Fruit fly (Drosophila melanogaster) whole organism, embryonic: ENCODE results near the gene Amun.

Source experiments
- Awh ChIP-seq: fragments of 200-800 bp; sonication (Bioruptor generic); IDR thresholded peaks from 2 replicates; pipeline ENCODE4, ENCODE4 v1.3.6; 2022; ENCODE audit warnings: missing biosample characterization, missing genetic modification characterization
- B-H1 ChIP-seq: fragments of 200-800 bp; sonication (Bioruptor generic); IDR thresholded peaks from 3 replicates; pipeline ENCODE4 v1.3.6; 2022; ENCODE audit warnings: missing biosample characterization, missing genetic modification characterization
- Bgb ChIP-seq: fragments of 200-800 bp; sonication (Bioruptor generic); IDR thresholded peaks from 2 replicates; pipeline ENCODE4 v1.3.6; 2022; ENCODE audit warnings: missing biosample characterization, missing genetic modification characterization; ENCODE audit not compliant: partially characterized antibody
- CG10543 ChIP-seq: fragments of 200-800 bp; sonication (Bioruptor generic); optimal IDR thresholded peaks from 3 replicates; lab custom pipeline; 2017; ENCODE audit warnings: missing biosample characterization, mild to moderate bottlenecking, missing genetic modification characterization, moderate library complexity
- CG12155 ChIP-seq: fragments of 200-800 bp; sonication (Bioruptor generic); optimal IDR thresholded peaks from 3 replicates; lab custom pipeline; 2016; ENCODE audit warnings: missing biosample characterization, missing genetic modification characterization
- CG12219 ChIP-seq: fragments of 200-800 bp; sonication (Bioruptor generic); optimal IDR thresholded peaks from 3 replicates; lab custom pipeline; 2018; ENCODE audit warnings: missing biosample characterization, mild to moderate bottlenecking, missing genetic modification characterization
- CG14014 ChIP-seq: fragments of 200-800 bp; sonication (Bioruptor generic); IDR thresholded peaks from 2 replicates; pipeline ENCODE4 v1.3.6; 2022; ENCODE audit warnings: missing biosample characterization, missing genetic modification characterization
- CG16863 ChIP-seq: fragments of 200-800 bp; sonication (Bioruptor generic); optimal IDR thresholded peaks from 3 replicates; lab custom pipeline; 2016; ENCODE audit warnings: missing biosample characterization, missing genetic modification characterization
- CG17359 ChIP-seq: fragments of 200-800 bp; sonication (Bioruptor generic); optimal IDR thresholded peaks from 3 replicates; lab custom pipeline; 2018; ENCODE audit warnings: missing biosample characterization, mild to moderate bottlenecking, missing genetic modification characterization, moderate library complexity
- CG30403 ChIP-seq: fragments of 200-800 bp; sonication (Bioruptor generic); optimal IDR thresholded peaks from 3 replicates; lab custom pipeline; 2016; ENCODE audit warnings: missing biosample characterization, missing genetic modification characterization
- CG4282 ChIP-seq: fragments of 200-800 bp; sonication (Bioruptor generic); optimal IDR thresholded peaks from 2 replicates; lab custom pipeline; 2016; ENCODE audit warnings: missing biosample characterization, missing genetic modification characterization
- CG4360 ChIP-seq: fragments of 200-800 bp; sonication (Bioruptor generic); IDR thresholded peaks from 2 replicates; pipeline ENCODE4 v1.3.6; 2022; ENCODE audit warnings: missing biosample characterization, missing genetic modification characterization
- CG8478 ChIP-seq: fragments of >200 bp; optimal IDR thresholded peaks from 2 replicates; lab custom pipeline; 2018
- CG8944 ChIP-seq: fragments of 200-800 bp; sonication (Bioruptor generic); optimal IDR thresholded peaks from 3 replicates; lab custom pipeline; 2016; ENCODE audit warnings: missing biosample characterization, missing genetic modification characterization
- CG9609 ChIP-seq: fragments of 200-800 bp; sonication (Bioruptor generic); optimal IDR thresholded peaks from 3 replicates; lab custom pipeline; 2016; ENCODE audit warnings: missing biosample characterization, missing genetic modification characterization
- CG9817 ChIP-seq: fragments of 200-800 bp; sonication (Bioruptor generic); optimal IDR thresholded peaks from 2 replicates; lab custom pipeline; 2018; ENCODE audit warnings: missing biosample characterization, mild to moderate bottlenecking, missing genetic modification characterization, moderate library complexity
- CTCF ChIP-seq: fragments of 200-800 bp; sonication (Bioruptor generic); optimal IDR thresholded peaks from 2 replicates; lab custom pipeline; 2017; ENCODE audit warnings: missing biosample characterization, mild to moderate bottlenecking, missing genetic modification characterization, moderate library complexity
- CkIIα-i1 ChIP-seq: fragments of 200-800 bp; sonication (Bioruptor generic); IDR thresholded peaks from 2 replicates; pipeline ENCODE4 v1.3.6; 2022; ENCODE audit warnings: missing biosample characterization, missing genetic modification characterization
- Dfd ChIP-seq, 2 experiments: fragments of >200 bp; optimal IDR thresholded peaks; 2 replicates each; lab custom pipeline; 2017; ENCODE audit warnings: missing biosample characterization in 2 of 2, missing genetic modification characterization in 2 of 2
- Dref ChIP-seq: fragments of 200-800 bp; sonication (Bioruptor generic); IDR thresholded peaks from 2 replicates; pipeline ENCODE4 v1.3.6; 2022; ENCODE audit warnings: missing biosample characterization, missing genetic modification characterization
- Fer1 ChIP-seq: fragments of 200-800 bp; sonication (Bioruptor generic); optimal IDR thresholded peaks from 2 replicates; lab custom pipeline; 2017; ENCODE audit warnings: missing biosample characterization, mild to moderate bottlenecking, missing genetic modification characterization
- NC2α ChIP-seq: fragments of 200-800 bp; sonication (Bioruptor generic); optimal IDR thresholded peaks from 2 replicates; lab custom pipeline; 2016; ENCODE audit warnings: missing biosample characterization, missing genetic modification characterization
- NK7.1 ChIP-seq: fragments of 200-800 bp; sonication (Bioruptor generic); optimal IDR thresholded peaks from 3 replicates; lab custom pipeline; 2016; ENCODE audit warnings: missing biosample characterization, missing genetic modification characterization
- Nf-YA ChIP-seq: fragments of 200-800 bp; sonication (Bioruptor generic); IDR thresholded peaks from 2 replicates; pipeline ENCODE4 v1.3.6; 2022; ENCODE audit warnings: missing biosample characterization, missing genetic modification characterization
- NfI ChIP-seq: fragments of 200-800 bp; sonication (Bioruptor generic); optimal IDR thresholded peaks from 3 replicates; lab custom pipeline; 2018; ENCODE audit warnings: missing biosample characterization, mild to moderate bottlenecking, missing genetic modification characterization, moderate library complexity
- Vsx1 ChIP-seq: fragments of 200-800 bp; sonication (Bioruptor generic); optimal IDR thresholded peaks from 2 replicates; lab custom pipeline; 2017; ENCODE audit warnings: missing biosample characterization, mild to moderate bottlenecking, missing genetic modification characterization, missing genetic modification reagents
- Xrp1 ChIP-seq: fragments of 200-800 bp; sonication (Bioruptor generic); IDR thresholded peaks from 2 replicates; pipeline ENCODE4 v1.3.6; 2022; ENCODE audit warnings: missing biosample characterization, missing genetic modification characterization
- ato ChIP-seq: fragments of 200-800 bp; sonication (Bioruptor generic); IDR thresholded peaks from 2 replicates; pipeline ENCODE4 v1.3.6; 2022; ENCODE audit warnings: missing biosample characterization, missing genetic modification characterization; ENCODE audit not compliant: partially characterized antibody
- bbx ChIP-seq: fragments of 200-800 bp; sonication (Bioruptor generic); IDR thresholded peaks from 2 replicates; pipeline ENCODE4 v1.3.6; 2022; ENCODE audit warnings: missing biosample characterization, missing genetic modification characterization; ENCODE audit not compliant: partially characterized antibody
- br ChIP-seq: fragments of >200 bp; optimal IDR thresholded peaks from 2 replicates; lab custom pipeline; 2017
- cad ChIP-seq: fragments of >200 bp; optimal IDR thresholded peaks from 2 replicates; lab custom pipeline; 2017; ENCODE audit warnings: missing biosample characterization, missing genetic modification characterization
- cas ChIP-seq: fragments of 200-800 bp; sonication (Bioruptor generic); IDR thresholded peaks from 2 replicates; pipeline ENCODE4 v1.3.6; 2022; ENCODE audit warnings: missing biosample characterization, missing genetic modification characterization
- chinmo ChIP-seq: fragments of 200-800 bp; sonication (Bioruptor generic); IDR thresholded peaks from 4 replicates; pipeline ENCODE4 v1.3.6; 2022; ENCODE audit warnings: missing biosample characterization, missing genetic modification characterization; ENCODE audit not compliant: partially characterized antibody
- crc ChIP-seq: fragments of 200-800 bp; sonication (Bioruptor generic); optimal IDR thresholded peaks from 2 replicates; lab custom pipeline; 2016; ENCODE audit warnings: missing biosample characterization, missing genetic modification characterization
- crp ChIP-seq, 2 experiments: fragments of 200-800 bp; sonication (Bioruptor generic); optimal IDR thresholded peaks; 2 replicates in 1 of 2; 3 replicates in 1 of 2; lab custom pipeline; 2017; ENCODE audit warnings: missing biosample characterization in 2 of 2, missing genetic modification characterization in 2 of 2, mild to moderate bottlenecking in 1 of 2, moderate library complexity in 1 of 2
- dm ChIP-seq: fragments of 200-800 bp; sonication (Bioruptor generic); optimal IDR thresholded peaks from 3 replicates; lab custom pipeline; 2016; ENCODE audit warnings: missing biosample characterization, missing genetic modification characterization
- gcm ChIP-seq: fragments of 200-800 bp; sonication (Bioruptor generic); optimal IDR thresholded peaks from 2 replicates; lab custom pipeline; 2019; ENCODE audit warnings: missing biosample characterization, mild to moderate bottlenecking, missing genetic modification characterization, moderate library complexity
- gcm2 ChIP-seq: fragments of 200-800 bp; sonication (Bioruptor generic); optimal IDR thresholded peaks from 2 replicates; lab custom pipeline; 2016; ENCODE audit warnings: missing biosample characterization, missing genetic modification characterization
- gem ChIP-seq: fragments of 200-800 bp; sonication (Bioruptor generic); optimal IDR thresholded peaks from 2 replicates; lab custom pipeline; 2019; ENCODE audit warnings: missing biosample characterization, mild to moderate bottlenecking, missing genetic modification characterization, moderate library complexity
- her ChIP-seq: fragments of 200-800 bp; sonication (Bioruptor generic); optimal IDR thresholded peaks from 2 replicates; lab custom pipeline; 2016; ENCODE audit warnings: missing biosample characterization, missing genetic modification characterization
- klu ChIP-seq: fragments of 200-800 bp; sonication (Bioruptor generic); IDR thresholded peaks from 2 replicates; pipeline ENCODE4 v1.3.6; 2022; ENCODE audit warnings: missing biosample characterization, missing genetic modification characterization
- lab ChIP-seq: fragments of 200-800 bp; sonication (Bioruptor generic); optimal IDR thresholded peaks from 3 replicates; lab custom pipeline; 2017; ENCODE audit warnings: missing biosample characterization, missing genetic modification characterization, mild to moderate bottlenecking, moderate library complexity, missing genetic modification reagents
- mirr ChIP-seq: fragments of 200-800 bp; sonication (Bioruptor generic); optimal IDR thresholded peaks from 3 replicates; lab custom pipeline; 2018; ENCODE audit warnings: missing biosample characterization, mild to moderate bottlenecking, missing genetic modification characterization
- phol ChIP-seq: fragments of 200-800 bp; sonication (Bioruptor generic); optimal IDR thresholded peaks from 3 replicates; lab custom pipeline; 2018; ENCODE audit warnings: missing biosample characterization, mild to moderate bottlenecking, missing genetic modification characterization, moderate library complexity
- pum ChIP-seq: fragments of 200-800 bp; sonication (Bioruptor generic); optimal IDR thresholded peaks from 2 replicates; lab custom pipeline; 2016; ENCODE audit warnings: missing biosample characterization, missing genetic modification characterization
- repo ChIP-seq: fragments of 200-800 bp; sonication (Bioruptor generic); optimal IDR thresholded peaks from 2 replicates; lab custom pipeline; 2016; ENCODE audit warnings: missing biosample characterization, missing genetic modification characterization
- scrt ChIP-seq: fragments of 200-800 bp; sonication (Bioruptor generic); optimal IDR thresholded peaks from 2 replicates; lab custom pipeline; 2018; ENCODE audit warnings: missing biosample characterization, mild to moderate bottlenecking, missing genetic modification characterization, moderate library complexity
- trh ChIP-seq: fragments of 200-800 bp; sonication (Bioruptor generic); optimal IDR thresholded peaks from 2 replicates; lab custom pipeline; 2016; ENCODE audit warnings: missing biosample characterization, missing genetic modification characterization
- unpg ChIP-seq: fragments of 200-800 bp; sonication (Bioruptor generic); optimal IDR thresholded peaks from 3 replicates; lab custom pipeline; 2018; ENCODE audit warnings: missing biosample characterization, mild to moderate bottlenecking, missing genetic modification characterization, moderate library complexity
- wor ChIP-seq: fragments of 200-800 bp; sonication (Bioruptor generic); IDR thresholded peaks from 2 replicates; pipeline ENCODE4 v1.3.6; 2022; ENCODE audit warnings: missing biosample characterization, missing genetic modification characterization

Amun gene

DNA sequence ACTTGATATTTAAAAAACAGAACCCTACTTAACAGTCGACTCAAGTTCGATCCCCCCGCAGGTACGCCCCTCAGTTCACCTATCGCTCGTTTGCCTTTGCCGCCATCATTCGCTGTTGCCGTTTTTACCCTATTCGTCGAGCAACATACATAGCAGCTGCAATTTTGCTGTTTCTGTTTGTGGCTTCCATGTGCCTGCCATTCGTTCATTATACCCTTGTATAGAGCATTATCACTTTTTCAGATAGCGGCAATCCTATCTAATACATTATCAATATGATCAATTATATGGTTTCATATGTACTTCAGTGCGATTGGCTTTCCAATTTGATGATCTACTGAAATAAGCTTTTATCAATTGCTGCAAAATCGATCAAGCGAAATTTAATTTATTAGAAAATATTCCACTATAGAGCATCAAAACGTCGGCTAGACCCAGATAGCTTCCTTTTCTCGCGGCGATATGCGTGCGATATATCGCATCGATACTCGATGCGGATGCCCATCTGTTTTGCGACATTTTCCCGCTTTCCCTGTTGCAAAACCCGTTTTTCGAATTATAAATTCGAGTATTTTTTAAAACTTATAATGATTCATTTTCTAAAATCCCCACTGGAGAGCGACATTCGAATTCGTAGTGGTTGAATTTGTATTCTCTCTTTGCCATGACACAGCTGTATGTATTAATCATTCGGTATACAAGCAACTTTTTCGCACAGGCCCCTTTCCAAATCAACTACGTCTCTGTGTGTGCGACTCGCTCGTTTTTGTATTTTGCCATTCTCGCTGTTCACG is 769 bp upstream of the Amun start (continued):
- TF ChIP-seq gcm (GFP tag; lab: Kevin White, UChicago) (peak; percentile 86), cas (GFP tag; lab: Robert Waterston, UW) (peak; percentile 48; the same call in 1 of the 2 replicates), gcm2 (GFP tag; lab: Kevin White, UChicago) (peak; percentile 61), Bgb (GFP tag; lab: Robert Waterston, UW) (peak; percentile 51), Fer1 (GFP tag; lab: Kevin White, UChicago) (peak; percentile 88), CG12219 (GFP tag; lab: Kevin White, UChicago) (peak; percentile 86), Nf-YA (GFP tag; lab: Robert Waterston, UW) (no peak), repo (GFP tag; lab: Kevin White, UChicago) (peak; percentile 64), CG4360 (peak; percentile 34; the same call in 1 of the 2 replicates), CG8478 (lab: Kevin White, UChicago) (no peak), wor (GFP tag; lab: Robert Waterston, UW) (peak; percentile 70), Vsx1 (GFP tag; lab: Kevin White, UChicago) (peak; percentile 75), CkIIα-i1 (GFP tag; lab: Robert Waterston, UW) (no peak), pum (peak; percentile 75), chinmo (GFP tag; lab: Robert Waterston, UW) (peak; percentile 50; the same call in 1 of the 4 replicates), dm (peak; percentile 76), br (no peak), CG14014 (GFP tag; lab: Robert Waterston, UW) (peak; percentile 58), mirr (GFP tag; lab: Kevin White, UChicago) (peak; percentile 9), B-H1 (peak; percentile 65), gem (tag; lab: Kevin White, UChicago) (peak; percentile 93), unpg (GFP tag; lab: Kevin White, UChicago) (peak; percentile 87), Xrp1 (GFP tag; lab: Robert Waterston, UW) (peak; percentile 86), NfI (GFP tag; lab: Kevin White, UChicago) (peak; percentile 80), NC2α (GFP tag; lab: Kevin White, UChicago) (peak; percentile 77), CG4282 (peak; percentile 43), scrt (GFP tag; lab: Kevin White, UChicago) (peak; percentile 78), NK7.1 (GFP tag; lab: Kevin White, UChicago) (peak; percentile 76), CG16863 (GFP tag; lab: Kevin White, UChicago) (peak; percentile 85), ato (GFP tag; lab: Robert Waterston, UW) (peak; percentile 34; the same call in 1 of the 2 replicates), CG30403 (peak; percentile 90), CG12155 (GFP tag; lab: Kevin White, UChicago) (peak; percentile 100), CG17359 (peak; percentile 89), crc (GFP tag; lab: Kevin White, UChicago) (peak; percentile 71), Awh (GFP tag; lab: Robert Waterston, UW) (peak; percentile 60; the same call in 1 of the 2 replicates), crp (GFP tag; optimal IDR thresholded peaks at IDR 0.05; lab: Kevin White, UChicago) (no peak), bbx (GFP tag; lab: Robert Waterston, UW) (peak; percentile 78), CG10543 (GFP tag; lab: Kevin White, UChicago) (peak; percentile 37), Dfd (GFP tag; optimal IDR thresholded peaks at IDR 0.05; lab: Kevin White, UChicago) (no peak), her (peak; percentile 63), klu (GFP tag; lab: Robert Waterston, UW) (peak; percentile 79), phol (tag; lab: Kevin White, UChicago) (peak; percentile 93), trh (peak; percentile 69), lab (GFP tag; lab: Kevin White, UChicago) (peak; percentile 91), CG9609 (GFP tag; lab: Kevin White, UChicago) (peak; percentile 84), CTCF (GFP tag; lab: Kevin White, UChicago) (no peak), cad (GFP tag; lab: Kevin White, UChicago) (no peak), CG9817 (tag; lab: Kevin White, UChicago) (peak; percentile 83), Dref (GFP tag; lab: Robert Waterston, UW) (no peak), CG8944 (GFP tag; lab: Kevin White, UChicago) (peak; percentile 79)
